Worm (Caenorhabditis elegans) whole organism, mixed stage, embryonic: Measurements from ENCODE around the gene C31H2.14.

Source experiments
- M03D4.4 ChIP-seq: sonication (generic microtip); optimal IDR thresholded peaks from 2 replicates; lab custom pipeline; 2017; ENCODE audit warnings: mild to moderate bottlenecking, missing genetic modification characterization, missing compliant biosample characterization
- bed-3 ChIP-seq: fragments of 200-800 bp; sonication (Bioruptor generic); optimal IDR thresholded peaks from 3 replicates; lab custom pipeline; 2018; ENCODE audit warnings: mild to moderate bottlenecking, missing genetic modification characterization, moderate library complexity, missing compliant biosample characterization
- blmp-1 ChIP-seq: fragments of 150-350 bp; optimal IDR thresholded peaks from 2 replicates; lab custom pipeline; 2014; ENCODE audit warnings: missing biosample characterization, missing genetic modification characterization
- ceh-39 ChIP-seq: fragments of 150-350 bp; optimal IDR thresholded peaks from 2 replicates; lab custom pipeline; 2014; ENCODE audit warnings: missing biosample characterization, missing genetic modification characterization
- ceh-43 ChIP-seq: fragments of 200-800 bp; sonication (Bioruptor generic); optimal IDR thresholded peaks from 2 replicates; lab custom pipeline; 2018; ENCODE audit warnings: mild to moderate bottlenecking, missing genetic modification characterization, moderate library complexity, missing compliant biosample characterization
- ceh-83 ChIP-seq: fragments of 200-800 bp; sonication (Bioruptor generic); optimal IDR thresholded peaks from 2 replicates; lab custom pipeline; 2018; ENCODE audit warnings: mild to moderate bottlenecking, missing genetic modification characterization, missing compliant biosample characterization
- ces-1 ChIP-seq: fragments of 150-350 bp; optimal IDR thresholded peaks from 2 replicates; lab custom pipeline; 2014; ENCODE audit warnings: missing biosample characterization, missing genetic modification reagents, missing genetic modification characterization
- elt-1 ChIP-seq: sonication (generic microtip); optimal IDR thresholded peaks from 2 replicates; lab custom pipeline; 2017; ENCODE audit warnings: missing genetic modification characterization, mild to moderate bottlenecking, missing compliant biosample characterization, antibody characterized with exemption, moderate library complexity, borderline replicate concordance; ENCODE audit not compliant: insufficient read depth
- elt-3 ChIP-seq: fragments of 150-350 bp; optimal IDR thresholded peaks from 2 replicates; lab custom pipeline; 2014; ENCODE audit warnings: missing biosample characterization, missing genetic modification characterization
- flh-1 ChIP-seq: fragments of 200-800 bp; sonication (Bioruptor generic); optimal IDR thresholded peaks from 2 replicates; lab custom pipeline; 2018; ENCODE audit warnings: mild to moderate bottlenecking, missing genetic modification characterization, moderate library complexity, missing compliant biosample characterization
- ham-2 ChIP-seq: fragments of 200-800 bp; sonication (Bioruptor generic); optimal IDR thresholded peaks from 2 replicates; lab custom pipeline; 2018; ENCODE audit warnings: mild to moderate bottlenecking, missing genetic modification characterization, missing compliant biosample characterization
- hlh-1 ChIP-seq: fragments of 150-350 bp; optimal IDR thresholded peaks from 2 replicates; lab custom pipeline; 2014; ENCODE audit warnings: missing biosample characterization, missing genetic modification reagents, missing genetic modification characterization
- lin-32 ChIP-seq: fragments of 200-800 bp; sonication (Bioruptor generic); optimal IDR thresholded peaks from 2 replicates; lab custom pipeline; 2018; ENCODE audit warnings: mild to moderate bottlenecking, missing genetic modification characterization, missing compliant biosample characterization
- lsy-2 ChIP-seq: fragments of 150-350 bp; optimal IDR thresholded peaks from 2 replicates; lab custom pipeline; 2014; ENCODE audit warnings: missing biosample characterization, missing genetic modification characterization
- mab-5 ChIP-seq: fragments of 150-350 bp; optimal IDR thresholded peaks from 2 replicates; lab custom pipeline; 2014; ENCODE audit warnings: missing biosample characterization, missing genetic modification characterization
- mep-1 ChIP-seq: fragments of 150-350 bp; optimal IDR thresholded peaks from 2 replicates; lab custom pipeline; 2017; ENCODE audit warnings: missing biosample characterization, missing genetic modification reagents, missing genetic modification characterization, inconsistent platforms
- mls-2 ChIP-seq: sonication (generic microtip); optimal IDR thresholded peaks from 2 replicates; lab custom pipeline; 2016; ENCODE audit warnings: mild to moderate bottlenecking, missing genetic modification characterization, moderate library complexity, missing compliant biosample characterization
- nhr-12 ChIP-seq: fragments of 150-350 bp; optimal IDR thresholded peaks from 2 replicates; lab custom pipeline; 2014; ENCODE audit warnings: missing biosample characterization, missing genetic modification characterization
- nhr-2 ChIP-seq: fragments of 150-350 bp; optimal IDR thresholded peaks from 2 replicates; lab custom pipeline; 2014; ENCODE audit warnings: missing biosample characterization, missing genetic modification characterization
- nhr-237 ChIP-seq: fragments of 150-350 bp; optimal IDR thresholded peaks from 2 replicates; lab custom pipeline; 2014; ENCODE audit warnings: missing biosample characterization, missing genetic modification characterization
- nhr-28 ChIP-seq: fragments of 150-350 bp; optimal IDR thresholded peaks from 2 replicates; lab custom pipeline; 2014; ENCODE audit warnings: missing biosample characterization, missing genetic modification characterization
- pha-4 ChIP-seq: fragments of 150-350 bp; optimal IDR thresholded peaks from 2 replicates; lab custom pipeline; 2018; ENCODE audit warnings: missing biosample characterization, missing genetic modification reagents, missing genetic modification characterization
- sem-2 ChIP-seq: fragments of 200-800 bp; sonication (Bioruptor generic); optimal IDR thresholded peaks from 2 replicates; lab custom pipeline; 2018; ENCODE audit warnings: mild to moderate bottlenecking, missing genetic modification characterization, missing compliant biosample characterization
- snpc-4 ChIP-seq: fragments of 150-350 bp; optimal IDR thresholded peaks from 2 replicates; lab custom pipeline; 2014; ENCODE audit warnings: missing biosample characterization, missing genetic modification characterization
- sptf-1 ChIP-seq: sonication (generic microtip); optimal IDR thresholded peaks from 2 replicates; lab custom pipeline; 2017; ENCODE audit warnings: mild to moderate bottlenecking, missing genetic modification characterization, moderate library complexity, missing compliant biosample characterization
- unc-120 ChIP-seq: sonication (generic microtip); optimal IDR thresholded peaks from 2 replicates; lab custom pipeline; 2017; ENCODE audit warnings: missing genetic modification characterization, missing compliant biosample characterization; ENCODE audit not compliant: poor library complexity, severe bottlenecking
- unc-39 ChIP-seq: fragments of 150-350 bp; optimal IDR thresholded peaks from 2 replicates; lab custom pipeline; 2014; ENCODE audit warnings: missing biosample characterization, missing genetic modification characterization
- unc-62 ChIP-seq: fragments of 150-350 bp; optimal IDR thresholded peaks from 2 replicates; lab custom pipeline; 2014; ENCODE audit warnings: missing biosample characterization, missing genetic modification reagents, missing genetic modification characterization
- zip-8 ChIP-seq: fragments of 150-350 bp; optimal IDR thresholded peaks from 2 replicates; lab custom pipeline; 2014; ENCODE audit warnings: missing biosample characterization, missing genetic modification characterization
- ztf-11 ChIP-seq: fragments of 150-350 bp; optimal IDR thresholded peaks from 2 replicates; lab custom pipeline; 2014; ENCODE audit warnings: missing biosample characterization, missing genetic modification characterization

C31H2.14 gene

DNA sequence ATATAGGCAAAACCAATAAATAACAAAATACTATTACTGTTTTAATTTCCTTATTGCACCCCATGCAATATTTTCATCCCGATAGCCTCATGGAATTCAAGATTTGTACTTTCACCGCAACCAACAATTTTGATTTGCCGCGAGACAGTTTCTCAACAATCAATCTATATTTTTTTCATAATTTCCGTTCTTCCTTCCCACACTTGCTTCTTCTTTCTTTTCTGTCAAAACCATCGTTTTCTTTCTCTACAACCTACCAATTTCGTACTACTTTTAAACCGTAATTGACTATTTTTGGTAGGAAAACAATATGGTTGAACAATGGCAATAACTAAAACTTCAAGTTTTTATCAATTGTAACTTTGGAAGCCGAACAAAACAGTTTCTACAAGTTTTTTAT is at the start of gene C31H2.14:
C31H2.14 (plus strand) TSS at position 301 of the 400 bp plus-strand sequence.
- TF ChIP-seq ceh-83 (GFP tag; lab: Kevin White, UChicago) (no peak), sptf-1 (tag; lab: Kevin White, UChicago) (no peak), elt-1 (tag; lab: Kevin White, UChicago) (no peak), zip-8 (tag; lab: Kevin White, UChicago) (no peak), ces-1 (GFP tag; lab: Kevin White, UChicago) (no peak), unc-39 (no peak), pha-4 (no peak), ceh-43 (GFP tag; lab: Kevin White, UChicago) (no peak)

- TF ChIP-seq mep-1 (no peak), ceh-43 (GFP tag; lab: Kevin White, UChicago) (no peak), elt-1 (tag; lab: Kevin White, UChicago) (peak; percentile 21), mls-2 (tag; lab: Kevin White, UChicago) (no peak)
Measured at ce11 chrX:5098935-5099334, 49.1 kb upstream of the C31H2.14 start.

DNA sequence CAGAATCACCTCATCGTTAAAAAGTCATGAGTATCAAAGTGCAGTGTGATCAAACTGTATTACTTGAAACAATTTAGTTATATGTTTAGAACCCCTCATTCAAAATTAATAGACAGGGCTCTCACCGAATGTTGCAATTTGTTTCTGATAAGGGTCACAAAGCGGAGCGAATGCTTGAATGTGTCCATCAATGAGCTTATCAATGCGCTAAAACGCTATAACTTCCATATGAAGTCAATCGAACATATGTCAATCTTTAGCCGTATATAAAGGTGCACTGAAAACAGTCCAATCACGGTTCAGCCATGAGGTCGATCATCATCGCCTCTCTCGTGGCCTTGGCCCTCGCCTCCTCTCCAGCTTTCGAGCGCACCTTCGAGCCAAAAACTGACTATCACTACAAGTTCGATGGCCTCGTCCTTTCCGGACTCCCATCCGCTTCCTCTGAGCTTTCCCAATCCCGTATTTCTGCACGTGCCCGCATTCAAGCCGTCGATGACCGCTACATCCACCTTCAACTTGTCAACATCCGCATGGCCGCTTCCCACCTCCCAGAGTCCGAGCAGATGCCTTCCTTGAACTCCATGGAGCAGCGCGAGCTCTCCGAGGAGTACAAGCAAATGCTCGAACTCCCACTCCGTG is 47.2 kb upstream of the C31H2.14 start, which contains the start of gene vit-2:
vit-2 (plus strand) TSS at position 305 of the 642 bp plus-strand sequence.
- no peak for TF ChIP-seq sptf-1 (tag; lab: Kevin White, UChicago)
- no peak for TF ChIP-seq nhr-12 (tag; lab: Kevin White, UChicago)
- no peak for TF ChIP-seq nhr-2 (tag; lab: Kevin White, UChicago)
- TF ChIP-seq ztf-11 (tag; lab: Kevin White, UChicago), result no peak
- TF ChIP-seq hlh-1 (tag; lab: Kevin White, UChicago), result no peak
- no peak for TF ChIP-seq ceh-39 (tag; lab: Kevin White, UChicago)
- TF ChIP-seq lsy-2 (tag; lab: Kevin White, UChicago), result no peak
- TF ChIP-seq bed-3, result no peak

- TF ChIP-seq mab-5 (tag; lab: Kevin White, UChicago) (no peak), unc-120 (tag; lab: Kevin White, UChicago) (no peak)
Measured at ce11 chrX:5102338-5102737, 45.7 kb upstream of the C31H2.14 start.

- no peak for TF ChIP-seq lsy-2 (tag; lab: Kevin White, UChicago)
- no peak for TF ChIP-seq nhr-12 (tag; lab: Kevin White, UChicago)
- TF ChIP-seq blmp-1, result no peak
- no peak for TF ChIP-seq mab-5 (tag; lab: Kevin White, UChicago)
- TF ChIP-seq lin-32 (GFP tag; lab: Kevin White, UChicago), result no peak
- no peak for TF ChIP-seq ceh-39 (tag; lab: Kevin White, UChicago)
- TF ChIP-seq elt-3 (tag; lab: Kevin White, UChicago), result no peak
- TF ChIP-seq M03D4.4, result no peak
- no peak for TF ChIP-seq sptf-1 (tag; lab: Kevin White, UChicago)
- TF ChIP-seq ztf-11 (tag; lab: Kevin White, UChicago), result no peak
- TF ChIP-seq hlh-1 (tag; lab: Kevin White, UChicago), result no peak
- TF ChIP-seq nhr-28 (tag; lab: Kevin White, UChicago), result no peak
Measured at ce11 chrX:5103422-5103821, 44.6 kb upstream of the C31H2.14 start.

DNA sequence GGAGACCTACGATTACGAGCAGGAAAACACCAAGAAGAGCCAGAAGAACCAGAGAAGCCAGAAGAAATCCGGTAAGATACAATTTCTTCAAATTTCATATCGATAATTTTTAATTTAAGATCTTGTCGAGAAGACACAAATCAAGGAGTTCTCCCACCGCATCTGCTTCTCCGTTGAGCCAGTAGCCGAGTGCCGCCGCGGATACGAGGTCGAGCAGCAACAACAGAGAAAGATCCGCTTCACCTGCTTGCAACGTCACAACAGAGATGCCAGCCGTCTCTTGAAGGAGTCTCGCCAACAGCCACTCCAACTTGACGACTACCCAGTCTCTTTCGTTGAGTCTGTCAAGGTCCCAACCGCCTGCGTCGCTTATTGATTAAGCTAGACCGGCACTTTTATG is 42.3 kb upstream of the C31H2.14 start:
- TF ChIP-seq mab-5 (tag; lab: Kevin White, UChicago) (no peak), nhr-12 (tag; lab: Kevin White, UChicago) (no peak), mls-2 (tag; lab: Kevin White, UChicago) (no peak), ham-2 (GFP tag; lab: Kevin White, UChicago) (no peak), snpc-4 (tag; lab: Kevin White, UChicago) (no peak), lin-32 (GFP tag; lab: Kevin White, UChicago) (no peak)

DNA sequence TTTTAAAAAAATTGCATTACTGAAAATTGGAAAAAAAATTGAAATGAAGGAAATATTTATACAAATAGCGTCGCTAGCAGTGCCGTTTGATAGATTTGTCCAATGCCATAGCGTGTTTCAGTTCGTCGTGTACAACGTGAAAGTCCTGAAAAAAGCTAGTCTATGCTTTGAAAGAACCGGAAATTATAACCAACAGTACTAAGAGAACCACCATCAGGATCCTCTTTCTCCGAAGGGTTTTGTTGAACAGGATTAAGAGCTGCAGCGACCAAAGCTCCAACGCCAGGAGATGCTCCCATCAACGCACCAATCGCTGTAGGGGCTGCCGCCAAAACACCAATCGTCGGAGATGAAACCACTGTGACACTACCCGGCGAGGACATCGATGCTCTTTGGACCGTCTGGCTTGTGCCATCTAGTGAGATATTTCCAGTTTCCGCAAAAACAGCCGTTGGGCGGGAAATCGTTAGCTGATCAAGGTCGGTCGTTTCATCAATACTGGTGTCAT is 41.8 kb upstream of the C31H2.14 start:
- TF ChIP-seq sem-2 (GFP tag; lab: Kevin White, UChicago) (no peak), flh-1 (GFP tag; lab: Kevin White, UChicago) (no peak), unc-39 (no peak), ces-1 (GFP tag; lab: Kevin White, UChicago) (no peak), elt-3 (tag; lab: Kevin White, UChicago) (no peak), unc-62 (GFP tag; lab: Kevin White, UChicago) (no peak), elt-1 (tag; lab: Kevin White, UChicago) (no peak), bed-3 (no peak), nhr-237 (no peak), sptf-1 (tag; lab: Kevin White, UChicago) (no peak), nhr-12 (tag; lab: Kevin White, UChicago) (no peak)
- TF ChIP-seq, all 35 proteins: peak for 0
